Worm (Caenorhabditis elegans): ENCODE measurements around the gene nas-39.

The nas-39 gene

ce11 chrX:16482944-16483343, 26.2 kb downstream of the nas-39 start:
- TF ChIP-seq ref-1 (GFP tag; conservative IDR thresholded peaks at IDR 0.05) (no peak), klf-2 (GFP tag; conservative IDR thresholded peaks at IDR 0.05) (no peak), ztf-23 (GFP tag; IDR thresholded peaks at IDR 0.05) (no peak), cog-1 (tag; optimal IDR thresholded peaks at IDR 0.05) (no peak), med-1 (GFP tag; optimal IDR thresholded peaks at IDR 0.05; ENCODE audit: insufficient read depth) (no peak), ztf-29 (GFP tag; IDR thresholded peaks at IDR 0.05) (no peak), T22C8.4 (GFP tag; IDR thresholded peaks at IDR 0.05) (no peak), flt-1 (GFP tag; IDR thresholded peaks at IDR 0.05) (no peak), tab-1 (GFP tag; IDR thresholded peaks at IDR 0.05) (no peak)

ce11 chrX:16484043-16484442, 27.3 kb downstream of the nas-39 start:
- no peak for TF ChIP-seq T22C8.4 (GFP tag; IDR thresholded peaks at IDR 0.05)
- TF ChIP-seq klf-2 (GFP tag; conservative IDR thresholded peaks at IDR 0.05) = no peak
- TF ChIP-seq tab-1 (GFP tag; IDR thresholded peaks at IDR 0.05) = no peak

DNA sequence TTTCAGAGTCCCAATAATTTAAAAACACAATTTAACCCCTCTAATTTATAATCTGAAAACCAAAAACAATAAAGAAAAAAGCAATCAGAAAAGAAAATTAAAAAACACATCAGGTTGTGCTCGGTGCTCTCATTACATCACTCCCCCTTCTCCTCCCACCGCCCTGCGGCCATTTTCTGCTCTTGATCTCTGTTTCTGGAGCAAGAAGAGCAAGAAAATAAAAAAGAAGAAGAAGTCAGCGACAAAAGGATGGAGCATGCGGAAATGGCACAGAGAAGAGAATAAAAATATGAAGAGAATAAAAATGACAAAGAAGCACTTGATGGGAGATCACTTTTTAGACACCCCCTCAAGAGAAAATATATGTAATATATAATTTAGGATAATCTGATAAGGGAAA, 28.0 kb downstream of the nas-39 start:
- no peak for TF ChIP-seq ref-1 (GFP tag; conservative IDR thresholded peaks at IDR 0.05)
- no peak for TF ChIP-seq cog-1 (tag; optimal IDR thresholded peaks at IDR 0.05)
- no peak for TF ChIP-seq T22C8.4 (GFP tag; IDR thresholded peaks at IDR 0.05)
- no peak for TF ChIP-seq flt-1 (GFP tag; IDR thresholded peaks at IDR 0.05)
- TF ChIP-seq ztf-23 (GFP tag; IDR thresholded peaks at IDR 0.05) = no peak
- TF ChIP-seq ztf-29 (GFP tag; IDR thresholded peaks at IDR 0.05) = no peak
- no peak for TF ChIP-seq tab-1 (GFP tag; IDR thresholded peaks at IDR 0.05)
- no peak for TF ChIP-seq klf-2 (GFP tag; conservative IDR thresholded peaks at IDR 0.05)
- TF ChIP-seq med-1 (GFP tag; optimal IDR thresholded peaks at IDR 0.05; ENCODE audit: insufficient read depth) = no peak

- TF ChIP-seq flt-1 (GFP tag; IDR thresholded peaks at IDR 0.05) = no peak
- no peak for TF ChIP-seq tab-1 (GFP tag; IDR thresholded peaks at IDR 0.05)
- TF ChIP-seq klf-2 (GFP tag; conservative IDR thresholded peaks at IDR 0.05) = no peak
- TF ChIP-seq med-1 (GFP tag; optimal IDR thresholded peaks at IDR 0.05; ENCODE audit: insufficient read depth) = no peak
- TF ChIP-seq T22C8.4 (GFP tag; IDR thresholded peaks at IDR 0.05) = no peak
- TF ChIP-seq cog-1 (tag; optimal IDR thresholded peaks at IDR 0.05) = no peak
- no peak for TF ChIP-seq ztf-23 (GFP tag; IDR thresholded peaks at IDR 0.05)
- no peak for TF ChIP-seq ztf-29 (GFP tag; IDR thresholded peaks at IDR 0.05)
- no peak for TF ChIP-seq ref-1 (GFP tag; conservative IDR thresholded peaks at IDR 0.05)
Observed at ce11 chrX:16485322-16485721, 28.6 kb downstream of the nas-39 start.

- TF ChIP-seq tab-1 (GFP tag; IDR thresholded peaks at IDR 0.05) (no peak), flt-1 (GFP tag; IDR thresholded peaks at IDR 0.05) (no peak), ref-1 (GFP tag; conservative IDR thresholded peaks at IDR 0.05) (no peak), T22C8.4 (GFP tag; IDR thresholded peaks at IDR 0.05) (no peak), ztf-29 (GFP tag; IDR thresholded peaks at IDR 0.05) (no peak), cog-1 (tag; optimal IDR thresholded peaks at IDR 0.05) (no peak), med-1 (GFP tag; optimal IDR thresholded peaks at IDR 0.05; ENCODE audit: insufficient read depth) (no peak), klf-2 (GFP tag; conservative IDR thresholded peaks at IDR 0.05) (no peak)
Observed at ce11 chrX:16487068-16487658, 30.4 kb downstream of the nas-39 start, which contains the start of gene cah-3. cah-3 (plus strand) TSS chrX:16487481.

DNA sequence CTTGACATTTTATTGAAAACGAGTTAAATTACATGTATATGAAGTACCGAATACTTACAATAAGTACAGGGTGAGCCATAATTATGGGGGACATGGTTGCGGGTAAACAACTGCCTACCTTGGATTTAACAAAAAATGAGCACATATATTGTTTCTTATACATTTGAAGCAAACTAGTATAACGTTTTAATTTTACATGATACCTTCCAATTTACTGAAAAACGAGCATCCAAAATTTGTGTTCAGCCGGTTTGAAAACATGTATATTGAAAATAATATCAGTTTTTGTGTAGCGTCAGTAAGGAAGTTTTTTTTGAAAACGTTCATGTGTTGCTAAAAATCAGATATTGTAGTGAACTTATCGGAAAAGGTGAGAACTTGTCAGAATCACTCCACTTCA, 34.0 kb downstream of the nas-39 start:
- no peak for TF ChIP-seq tab-1 (GFP tag; IDR thresholded peaks at IDR 0.05)
- TF ChIP-seq klf-2 (GFP tag; conservative IDR thresholded peaks at IDR 0.05) = no peak
- TF ChIP-seq ztf-23 (GFP tag; IDR thresholded peaks at IDR 0.05) = no peak
- no peak for TF ChIP-seq ref-1 (GFP tag; conservative IDR thresholded peaks at IDR 0.05)
- TF ChIP-seq med-1 (GFP tag; optimal IDR thresholded peaks at IDR 0.05; ENCODE audit: insufficient read depth) = no peak
- no peak for TF ChIP-seq T22C8.4 (GFP tag; IDR thresholded peaks at IDR 0.05)
- TF ChIP-seq cog-1 (tag; optimal IDR thresholded peaks at IDR 0.05) = no peak
- TF ChIP-seq ztf-29 (GFP tag; IDR thresholded peaks at IDR 0.05) = no peak
- no peak for TF ChIP-seq flt-1 (GFP tag; IDR thresholded peaks at IDR 0.05)

DNA sequence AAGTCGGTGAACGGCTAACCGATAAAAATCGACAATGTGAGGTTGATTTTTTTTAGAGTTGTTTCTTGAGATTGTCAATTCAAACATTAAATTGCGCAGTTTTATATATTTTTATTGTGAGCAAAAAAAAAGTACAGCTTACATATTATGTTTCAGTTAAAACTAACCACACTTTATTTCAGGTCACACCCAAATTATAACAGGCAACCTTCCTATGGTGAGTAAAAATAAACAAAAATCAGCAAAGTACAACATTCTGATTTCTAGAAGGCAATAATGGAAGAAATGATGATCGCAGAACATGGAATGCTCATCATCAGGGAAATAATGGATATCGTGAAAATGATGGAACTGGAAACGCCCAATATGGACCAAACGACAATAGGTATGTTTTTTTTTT, 37.9 kb downstream of the nas-39 start, which contains the start of gene K05G3.2:
TSS of gene K05G3.2 (plus strand) at position 301 of the 400 bp plus-strand sequence.
- TF ChIP-seq ref-1 (GFP tag; conservative IDR thresholded peaks at IDR 0.05) = no peak
- TF ChIP-seq tab-1 (GFP tag; IDR thresholded peaks at IDR 0.05) = no peak
- no peak for TF ChIP-seq flt-1 (GFP tag; IDR thresholded peaks at IDR 0.05)
- no peak for TF ChIP-seq cog-1 (tag; optimal IDR thresholded peaks at IDR 0.05)
- TF ChIP-seq klf-2 (GFP tag; conservative IDR thresholded peaks at IDR 0.05) = no peak
- TF ChIP-seq T22C8.4 (GFP tag; IDR thresholded peaks at IDR 0.05) = no peak
- TF ChIP-seq med-1 (GFP tag; optimal IDR thresholded peaks at IDR 0.05; ENCODE audit: insufficient read depth) = no peak
- TF ChIP-seq ztf-29 (GFP tag; IDR thresholded peaks at IDR 0.05) = no peak

- no peak for TF ChIP-seq ref-1 (GFP tag; conservative IDR thresholded peaks at IDR 0.05)
- no peak for TF ChIP-seq ztf-23 (GFP tag; IDR thresholded peaks at IDR 0.05)
- no peak for TF ChIP-seq cog-1 (tag; optimal IDR thresholded peaks at IDR 0.05)
- TF ChIP-seq tab-1 (GFP tag; IDR thresholded peaks at IDR 0.05) = no peak
- no peak for TF ChIP-seq flt-1 (GFP tag; IDR thresholded peaks at IDR 0.05)
- TF ChIP-seq med-1 (GFP tag; optimal IDR thresholded peaks at IDR 0.05; ENCODE audit: insufficient read depth) = no peak
- TF ChIP-seq ztf-29 (GFP tag; IDR thresholded peaks at IDR 0.05) = no peak
- TF ChIP-seq T22C8.4 (GFP tag; IDR thresholded peaks at IDR 0.05) = no peak
- no peak for TF ChIP-seq klf-2 (GFP tag; conservative IDR thresholded peaks at IDR 0.05)
Observed at ce11 chrX:16501032-16501431, 44.3 kb downstream of the nas-39 start, which contains the start of gene K05G3.1. K05G3.1 (plus strand) TSS chrX:16501332.

DNA sequence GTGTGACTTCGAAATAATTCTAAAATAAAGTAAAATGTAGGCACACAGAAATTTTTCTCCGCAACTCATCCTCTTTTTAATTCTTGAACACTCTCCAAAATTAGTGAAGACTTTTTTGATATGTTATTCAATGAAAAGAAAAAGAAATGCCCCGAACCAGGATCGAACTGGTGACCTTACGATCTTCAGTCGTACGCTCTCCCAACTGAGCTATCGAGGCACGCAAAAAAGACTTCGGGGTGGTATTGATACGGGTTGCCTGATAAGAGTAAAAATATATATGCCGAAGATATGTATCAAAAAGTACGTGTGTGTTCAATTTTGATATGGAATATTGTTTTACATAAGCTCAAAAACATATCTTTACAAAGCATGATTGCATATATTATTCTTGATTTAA, 46.3 kb downstream of the nas-39 start:
- no peak for TF ChIP-seq ztf-29 (GFP tag; IDR thresholded peaks at IDR 0.05)
- TF ChIP-seq T22C8.4 (GFP tag; IDR thresholded peaks at IDR 0.05) = no peak
- TF ChIP-seq ztf-23 (GFP tag; IDR thresholded peaks at IDR 0.05) = no peak
- TF ChIP-seq klf-2 (GFP tag; conservative IDR thresholded peaks at IDR 0.05) = no peak
- no peak for TF ChIP-seq tab-1 (GFP tag; IDR thresholded peaks at IDR 0.05)
- TF ChIP-seq ref-1 (GFP tag; conservative IDR thresholded peaks at IDR 0.05) = no peak
- TF ChIP-seq cog-1 (tag; optimal IDR thresholded peaks at IDR 0.05) = no peak
- TF ChIP-seq flt-1 (GFP tag; IDR thresholded peaks at IDR 0.05) = no peak
- TF ChIP-seq med-1 (GFP tag; optimal IDR thresholded peaks at IDR 0.05; ENCODE audit: insufficient read depth) = no peak

DNA sequence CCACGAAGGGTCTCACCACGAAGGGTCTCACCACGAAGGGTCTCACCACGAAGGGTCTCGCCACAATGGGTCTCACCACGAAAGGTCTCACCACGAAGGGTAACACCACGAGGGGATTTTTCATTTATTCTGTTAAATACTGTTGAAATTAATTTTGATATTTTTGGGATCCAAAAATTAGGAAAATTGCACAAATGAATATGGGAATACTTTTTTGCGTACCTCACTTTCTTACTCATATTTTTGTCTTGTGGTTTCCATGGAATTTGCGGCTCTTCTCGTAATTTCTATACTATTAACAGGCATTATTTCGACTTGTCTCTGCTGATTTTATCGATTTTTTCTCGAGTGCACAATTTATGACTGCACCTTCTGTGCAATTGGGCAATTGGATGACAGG, 48.6 kb downstream of the nas-39 start, which contains the start of gene T25D1.3:
TSS of gene T25D1.3 (plus strand) at position 301 of the 400 bp plus-strand sequence.
- no peak for TF ChIP-seq med-1 (GFP tag; optimal IDR thresholded peaks at IDR 0.05; ENCODE audit: insufficient read depth)
- no peak for TF ChIP-seq ref-1 (GFP tag; conservative IDR thresholded peaks at IDR 0.05)
- TF ChIP-seq klf-2 (GFP tag; conservative IDR thresholded peaks at IDR 0.05) = no peak
- no peak for TF ChIP-seq cog-1 (tag; optimal IDR thresholded peaks at IDR 0.05)
- TF ChIP-seq T22C8.4 (GFP tag; IDR thresholded peaks at IDR 0.05) = no peak
- no peak for TF ChIP-seq flt-1 (GFP tag; IDR thresholded peaks at IDR 0.05)
- TF ChIP-seq ztf-29 (GFP tag; IDR thresholded peaks at IDR 0.05) = no peak
- no peak for TF ChIP-seq tab-1 (GFP tag; IDR thresholded peaks at IDR 0.05)
